Worm (Caenorhabditis elegans) whole organism, young adult: Measurements from ENCODE around the gene add-2.

Experiments
- F55B11.4 ChIP-seq: sonication (generic microtip); optimal IDR thresholded peaks from 2 replicates; lab custom pipeline; 2016; ENCODE audit warnings: missing compliant biosample characterization, missing genetic modification characterization, borderline replicate concordance; ENCODE audit not compliant: insufficient read depth
- Y95B8A.8 ChIP-seq: fragments of 200-800 bp; sonication (Bioruptor generic); IDR thresholded peaks from 2 replicates; pipeline ENCODE4 v1.3.6; 2022; ENCODE audit warnings: missing genetic modification reagents, missing genetic modification characterization, missing compliant biosample characterization
- ZK185.1 ChIP-seq: sonication (generic microtip); optimal IDR thresholded peaks from 2 replicates; lab custom pipeline; 2016; ENCODE audit warnings: mild to moderate bottlenecking, missing genetic modification characterization, missing compliant biosample characterization; ENCODE audit not compliant: poor library complexity, severe bottlenecking
- ama-1 ChIP-seq, 3 experiments: fragments of 150-350 bp in 1 of 3; sonication (generic microtip) in 2 of 3; optimal IDR thresholded peaks; 2 replicates each; lab custom pipeline; 2014 to 2018; ENCODE audit warnings: missing biosample characterization in 2 of 3, missing genetic modification characterization in 2 of 3, missing genetic modification reagents in 2 of 3
- ceh-40 ChIP-seq: fragments of 200-800 bp; sonication (Bioruptor generic); IDR thresholded peaks from 2 replicates; pipeline ENCODE4 v1.3.6; 2022; ENCODE audit warnings: missing genetic modification characterization, missing compliant biosample characterization
- hsf-1 ChIP-seq: fragments of 200-800 bp; sonication (Bioruptor generic); IDR thresholded peaks from 2 replicates; pipeline ENCODE4 v1.3.6; 2022; ENCODE audit warnings: missing genetic modification reagents, missing genetic modification characterization, missing compliant biosample characterization
- lin-35 ChIP-seq, 3 experiments: fragments of 150-350 bp in 2 of 3; sonication (generic microtip) in 1 of 3; optimal IDR thresholded peaks; 2 replicates each; lab custom pipeline; 2014 to 2018; ENCODE audit warnings: missing biosample characterization in 3 of 3, missing genetic modification characterization in 3 of 3, missing genetic modification reagents in 3 of 3
- sea-2 ChIP-seq: fragments of 200-800 bp; sonication (Bioruptor generic); IDR thresholded peaks from 2 replicates; pipeline ENCODE4 v1.3.6; 2022; ENCODE audit warnings: missing genetic modification characterization, missing compliant biosample characterization
- unc-62 ChIP-seq: fragments of 150-350 bp; optimal IDR thresholded peaks from 2 replicates; lab custom pipeline; 2014; ENCODE audit warnings: missing biosample characterization, missing genetic modification reagents, missing genetic modification characterization
- ztf-25 ChIP-seq: fragments of 200-800 bp; sonication (Bioruptor generic); IDR thresholded peaks from 2 replicates; pipeline ENCODE4 v1.3.6; 2022; ENCODE audit warnings: missing genetic modification reagents, missing genetic modification characterization, missing compliant biosample characterization
- ztf-3 ChIP-seq: fragments of 200-800 bp; sonication (Bioruptor generic); optimal IDR thresholded peaks from 2 replicates; lab custom pipeline; 2018; ENCODE audit warnings: mild to moderate bottlenecking, missing genetic modification characterization, missing compliant biosample characterization

ce11 chrV:12025683-12026082 lies 12.5 kb upstream of the add-2 start:
- no peak for TF ChIP-seq lin-35 (GFP tag; optimal IDR thresholded peaks at IDR 0.05; lab: Kevin White, UChicago)
- no peak for TF ChIP-seq ceh-40 (GFP tag; lab: Robert Waterston, UW)
- no peak for TF ChIP-seq F55B11.4 (tag; lab: Kevin White, UChicago)
- TF ChIP-seq ZK185.1 = no peak
- TF ChIP-seq unc-62 (GFP tag; lab: Kevin White, UChicago) = no peak
- no peak for TF ChIP-seq sea-2
- no peak for TF ChIP-seq ztf-25
- TF ChIP-seq ztf-3 (GFP tag; lab: Kevin White, UChicago) = no peak
- no peak for TF ChIP-seq ama-1 (optimal IDR thresholded peaks at IDR 0.05; lab: Kevin White, UChicago)
- no peak for TF ChIP-seq ama-1 (GFP tag; optimal IDR thresholded peaks at IDR 0.05; lab: Kevin White, UChicago)
- no peak for TF ChIP-seq Y95B8A.8 (GFP tag; lab: Robert Waterston, UW)
- TF ChIP-seq hsf-1 (GFP tag; lab: Robert Waterston, UW) = no peak
